Worm (Caenorhabditis elegans) whole organism, L2 larva: ENCODE results near the gene moc-1.

Source experiments
- C34F6.9 ChIP-seq: fragments of 150-350 bp; optimal IDR thresholded peaks from 2 replicates; lab custom pipeline; 2014; ENCODE audit warnings: missing biosample characterization, missing genetic modification characterization
- R02D3.7 ChIP-seq: fragments of 150-350 bp; optimal IDR thresholded peaks from 2 replicates; lab custom pipeline; 2014; ENCODE audit warnings: missing biosample characterization, missing genetic modification characterization
- ZK546.5 ChIP-seq: sonication (generic microtip); optimal IDR thresholded peaks from 2 replicates; lab custom pipeline; 2017; ENCODE audit warnings: missing biosample characterization, missing genetic modification characterization
- alr-1 ChIP-seq: fragments of 150-350 bp; optimal IDR thresholded peaks from 2 replicates; lab custom pipeline; 2014; ENCODE audit warnings: missing biosample characterization, missing genetic modification characterization
- aly-2 ChIP-seq: fragments of 150-350 bp; optimal IDR thresholded peaks from 2 replicates; lab custom pipeline; 2014; ENCODE audit warnings: missing biosample characterization, missing genetic modification characterization
- blmp-1 ChIP-seq: sonication (generic microtip); optimal IDR thresholded peaks from 2 replicates; lab custom pipeline; 2017; ENCODE audit warnings: missing genetic modification characterization, mild to moderate bottlenecking, missing compliant biosample characterization, antibody characterized with exemption, moderate library complexity; ENCODE audit not compliant: insufficient read depth
- ceh-16 ChIP-seq: fragments of 150-350 bp; optimal IDR thresholded peaks from 2 replicates; lab custom pipeline; 2014; ENCODE audit warnings: missing biosample characterization, missing genetic modification characterization
- ceh-82 ChIP-seq: fragments of 150-350 bp; optimal IDR thresholded peaks from 2 replicates; lab custom pipeline; 2014; ENCODE audit warnings: missing biosample characterization, missing genetic modification characterization
- crh-2 ChIP-seq: sonication (generic microtip); optimal IDR thresholded peaks from 2 replicates; lab custom pipeline; 2017; ENCODE audit warnings: missing biosample characterization, missing genetic modification characterization
- egl-27 ChIP-seq: sonication (generic microtip); optimal IDR thresholded peaks from 3 replicates; lab custom pipeline; 2017; ENCODE audit warnings: missing biosample characterization, missing genetic modification reagents, missing genetic modification characterization
- elt-1 ChIP-seq: fragments of 150-350 bp; optimal IDR thresholded peaks from 2 replicates; lab custom pipeline; 2014; ENCODE audit warnings: missing biosample characterization, missing genetic modification characterization
- fos-1 ChIP-seq: fragments of 150-350 bp; optimal IDR thresholded peaks from 2 replicates; lab custom pipeline; 2014; ENCODE audit warnings: missing biosample characterization, missing genetic modification characterization
- gmeb-1 ChIP-seq: fragments of 150-350 bp; optimal IDR thresholded peaks from 2 replicates; lab custom pipeline; 2014; ENCODE audit warnings: missing biosample characterization, missing genetic modification characterization
- lin-11 ChIP-seq: fragments of 150-350 bp; sonication (generic microtip); optimal IDR thresholded peaks from 2 replicates; lab custom pipeline; 2014; ENCODE audit warnings: missing biosample characterization, missing genetic modification characterization, inconsistent platforms, mixed read lengths
- lin-13 ChIP-seq: fragments of 150-350 bp; optimal IDR thresholded peaks from 2 replicates; lab custom pipeline; 2014; ENCODE audit warnings: missing biosample characterization, missing genetic modification reagents, missing genetic modification characterization
- lin-39 ChIP-seq: fragments of 150-350 bp; optimal IDR thresholded peaks from 2 replicates; lab custom pipeline; 2014; ENCODE audit warnings: missing biosample characterization, missing genetic modification reagents, missing genetic modification characterization
- lsy-2 ChIP-seq, 2 experiments: fragments of 150-350 bp in 1 of 2; sonication (generic microtip) in 1 of 2; optimal IDR thresholded peaks; 2 replicates each; lab custom pipeline; 2014 to 2017; ENCODE audit warnings: missing biosample characterization in 2 of 2, missing genetic modification characterization in 2 of 2
- mab-5 ChIP-seq: fragments of 150-350 bp; optimal IDR thresholded peaks from 2 replicates; lab custom pipeline; 2014; ENCODE audit warnings: missing biosample characterization, missing genetic modification characterization
- mbf-1 ChIP-seq: sonication (generic microtip); optimal IDR thresholded peaks from 2 replicates; lab custom pipeline; 2017; ENCODE audit warnings: missing biosample characterization, missing genetic modification characterization
- nhr-10 ChIP-seq: sonication (generic microtip); optimal IDR thresholded peaks from 2 replicates; lab custom pipeline; 2017; ENCODE audit warnings: missing biosample characterization, missing genetic modification characterization
- nhr-11 ChIP-seq: fragments of 150-350 bp; optimal IDR thresholded peaks from 2 replicates; lab custom pipeline; 2014; ENCODE audit warnings: missing biosample characterization, missing genetic modification characterization
- nhr-129 ChIP-seq: fragments of 150-350 bp; optimal IDR thresholded peaks from 2 replicates; lab custom pipeline; 2014; ENCODE audit warnings: missing biosample characterization, missing genetic modification characterization
- nhr-21 ChIP-seq: fragments of 150-350 bp; optimal IDR thresholded peaks from 2 replicates; lab custom pipeline; 2014; ENCODE audit warnings: missing biosample characterization, missing genetic modification characterization
- nhr-23 ChIP-seq: fragments of 150-350 bp; optimal IDR thresholded peaks from 2 replicates; lab custom pipeline; 2014; ENCODE audit warnings: missing biosample characterization, missing genetic modification reagents, missing genetic modification characterization
- nhr-237 ChIP-seq: fragments of 150-350 bp; optimal IDR thresholded peaks from 2 replicates; lab custom pipeline; 2014; ENCODE audit warnings: missing biosample characterization, missing genetic modification characterization
- nhr-25 ChIP-seq: fragments of 150-350 bp; sonication (generic microtip); optimal IDR thresholded peaks from 3 replicates; lab custom pipeline; 2014; ENCODE audit warnings: missing biosample characterization, missing genetic modification characterization
- peb-1 ChIP-seq: fragments of 150-350 bp; optimal IDR thresholded peaks from 2 replicates; lab custom pipeline; 2014; ENCODE audit warnings: missing biosample characterization, missing genetic modification characterization
- skn-1 ChIP-seq: sonication (generic microtip); optimal IDR thresholded peaks from 2 replicates; lab custom pipeline; 2017; ENCODE audit warnings: missing biosample characterization, missing genetic modification characterization
- sma-3 ChIP-seq: sonication (generic microtip); optimal IDR thresholded peaks from 2 replicates; lab custom pipeline; 2016; ENCODE audit warnings: missing genetic modification reagents, missing genetic modification characterization, missing compliant biosample characterization
- sma-9 ChIP-seq, 2 experiments: fragments of 150-350 bp in 1 of 2; sonication (generic microtip) in 1 of 2; optimal IDR thresholded peaks; 2 replicates each; lab custom pipeline; 2014 to 2016; ENCODE audit warnings: missing genetic modification characterization in 2 of 2, mild to moderate bottlenecking in 1 of 2, missing biosample characterization in 1 of 2, missing compliant biosample characterization in 1 of 2, missing genetic modification reagents in 1 of 2, moderate library complexity in 1 of 2
- snpc-4 ChIP-seq: fragments of 150-350 bp; optimal IDR thresholded peaks from 2 replicates; lab custom pipeline; 2014; ENCODE audit warnings: missing biosample characterization, missing genetic modification characterization
- unc-55 ChIP-seq: fragments of 150-350 bp; sonication (generic microtip); optimal IDR thresholded peaks from 3 replicates; lab custom pipeline; 2014; ENCODE audit warnings: missing biosample characterization, missing genetic modification reagents, missing genetic modification characterization
- zag-1 ChIP-seq: fragments of 150-350 bp; optimal IDR thresholded peaks from 2 replicates; lab custom pipeline; 2014; ENCODE audit warnings: missing biosample characterization, missing genetic modification characterization
- ztf-1 ChIP-seq: fragments of 200-800 bp; sonication (Bioruptor generic); conservative IDR thresholded peaks from 2 replicates; pipeline ENCODE4 v1.3.6; 2022; ENCODE audit warnings: missing genetic modification characterization, missing compliant biosample characterization
- ztf-11 ChIP-seq: sonication (generic microtip); optimal IDR thresholded peaks from 2 replicates; lab custom pipeline; 2017; ENCODE audit warnings: missing biosample characterization, missing genetic modification characterization
- ztf-4 ChIP-seq: fragments of 150-350 bp; optimal IDR thresholded peaks from 2 replicates; lab custom pipeline; 2014; ENCODE audit warnings: missing biosample characterization, missing genetic modification characterization

The moc-1 gene

ce11 chrX:10172004-10172584, 33.7 kb upstream of the moc-1 start, which contains the start of gene C07A4.2:
Gene C07A4.2, plus strand, starts transcription at chrX:10172198.
- TF ChIP-seq crh-2 (tag; lab: Kevin White, UChicago) (no peak), sma-9 (GFP tag; optimal IDR thresholded peaks at IDR 0.05; lab: Kevin White, UChicago) (no peak), sma-9 (tag; optimal IDR thresholded peaks at IDR 0.05; lab: Kevin White, UChicago) (no peak), lsy-2 (tag; optimal IDR thresholded peaks at IDR 0.05; lab: Kevin White, UChicago) (no peak), nhr-25 (tag; lab: Kevin White, UChicago) (no peak), C34F6.9 (tag; lab: Kevin White, UChicago) (no peak), elt-1 (tag; lab: Kevin White, UChicago) (no peak), fos-1 (tag; lab: Kevin White, UChicago) (no peak), skn-1 (tag; lab: Kevin White, UChicago) (no peak), egl-27 (tag; lab: Kevin White, UChicago) (no peak), unc-55 (GFP tag; lab: Kevin White, UChicago) (no peak), alr-1 (tag; lab: Kevin White, UChicago) (no peak), mab-5 (no peak), zag-1 (tag; lab: Kevin White, UChicago) (no peak), nhr-10 (no peak), ztf-1 (GFP tag; lab: Robert Waterston, UW) (no peak), lin-39 (tag; lab: Kevin White, UChicago) (no peak)

DNA sequence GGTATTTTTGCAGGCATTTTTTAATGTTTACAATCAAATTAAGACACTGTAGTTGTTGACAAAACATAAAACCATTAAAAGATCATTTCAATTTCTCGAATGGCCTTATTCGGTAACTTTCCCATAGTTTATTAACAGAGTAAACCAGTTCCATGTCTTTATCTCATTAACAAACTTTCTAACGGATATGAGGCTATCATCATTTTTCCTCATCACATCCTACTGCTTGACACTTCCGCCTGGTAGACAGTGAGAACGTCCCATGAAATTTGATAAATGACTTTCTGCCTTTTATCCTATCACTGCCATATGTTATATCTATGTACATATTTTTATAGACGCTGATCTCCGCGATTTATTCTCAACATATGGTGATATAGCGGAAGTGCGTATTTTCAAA, 32.2 kb upstream of the moc-1 start:
- TF ChIP-seq elt-1 (tag; lab: Kevin White, UChicago) = no peak
- TF ChIP-seq sma-9 (GFP tag; optimal IDR thresholded peaks at IDR 0.05; lab: Kevin White, UChicago) = no peak
- no peak for TF ChIP-seq sma-9 (tag; optimal IDR thresholded peaks at IDR 0.05; lab: Kevin White, UChicago)
- TF ChIP-seq nhr-11 (tag; lab: Kevin White, UChicago) = no peak
- no peak for TF ChIP-seq nhr-237 (tag; lab: Kevin White, UChicago)
- no peak for TF ChIP-seq zag-1 (tag; lab: Kevin White, UChicago)
- TF ChIP-seq gmeb-1 (tag; lab: Kevin White, UChicago) = no peak
- TF ChIP-seq lin-11 = no peak
- TF ChIP-seq ztf-4 (tag; lab: Kevin White, UChicago) = no peak
- no peak for TF ChIP-seq peb-1
- TF ChIP-seq snpc-4 (tag; lab: Kevin White, UChicago) = no peak
- no peak for TF ChIP-seq unc-55 (GFP tag; lab: Kevin White, UChicago)

DNA sequence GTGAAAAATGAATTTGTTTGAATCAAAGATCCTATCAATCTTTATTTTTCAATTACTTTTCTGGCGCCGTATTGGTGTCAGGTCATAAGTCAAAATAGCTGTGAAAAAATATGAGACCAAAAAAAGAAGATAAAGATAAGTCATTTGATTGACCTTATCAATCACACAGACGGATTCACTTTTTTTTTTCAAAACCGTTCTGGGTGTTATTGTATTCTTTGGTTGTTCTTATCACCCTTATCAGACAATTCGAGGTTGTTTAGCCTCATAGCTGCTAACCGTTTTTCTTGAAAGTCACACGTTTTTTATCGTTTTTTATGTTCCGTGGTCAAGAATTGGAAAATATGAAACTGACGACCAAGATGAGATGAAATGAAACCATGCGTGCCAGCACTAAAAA, 30.1 kb upstream of the moc-1 start:
- TF ChIP-seq crh-2 (tag; lab: Kevin White, UChicago) (peak; percentile 1), nhr-25 (tag; lab: Kevin White, UChicago) (no peak), R02D3.7 (tag; lab: Kevin White, UChicago) (no peak), nhr-23 (tag; lab: Kevin White, UChicago) (no peak), fos-1 (tag; lab: Kevin White, UChicago) (no peak), mbf-1 (tag; lab: Kevin White, UChicago) (no peak), sma-9 (GFP tag; optimal IDR thresholded peaks at IDR 0.05; lab: Kevin White, UChicago) (peak; percentile 31), sma-9 (tag; optimal IDR thresholded peaks at IDR 0.05; lab: Kevin White, UChicago) (no peak), egl-27 (tag; lab: Kevin White, UChicago) (no peak), sma-3 (no peak), zag-1 (tag; lab: Kevin White, UChicago) (no peak), ceh-16 (no peak), ztf-11 (tag; lab: Kevin White, UChicago) (no peak), snpc-4 (tag; lab: Kevin White, UChicago) (no peak), lin-13 (GFP tag; lab: Kevin White, UChicago) (no peak), nhr-21 (tag; lab: Kevin White, UChicago) (peak; percentile 17), nhr-129 (tag; lab: Kevin White, UChicago) (no peak), ZK546.5 (tag; lab: Kevin White, UChicago) (no peak), lsy-2 (tag; optimal IDR thresholded peaks at IDR 0.05; lab: Kevin White, UChicago) (no peak), ztf-4 (tag; lab: Kevin White, UChicago) (no peak), ceh-82 (tag; lab: Kevin White, UChicago) (no peak), aly-2 (tag; lab: Kevin White, UChicago) (no peak), blmp-1 (tag; lab: Kevin White, UChicago) (peak; percentile 86)
- TF ChIP-seq, all 48 proteins: peak for 4
